Fruit fly (Drosophila melanogaster) Kc167 (cell line): ENCODE results near the gene Ggt-1.

Experiments
- Sin3A ChIP-seq: fragments of >200 bp; optimal IDR thresholded peaks from 2 replicates; lab custom pipeline; 2018; ENCODE audit warnings: missing external identifiers
- h ChIP-seq: fragments of >200 bp; optimal IDR thresholded peaks from 3 replicates; lab custom pipeline; 2018; ENCODE audit warnings: missing external identifiers

- TF ChIP-seq h (no peak), Sin3A (lab: Kevin White, UChicago) (no peak)
Measured at dm6 chrX:18546785-18547184, 34.5 kb upstream of the Ggt-1 start.
